Worm (Caenorhabditis elegans) whole organism, young adult: ENCODE results near the gene R07E5.7.

Experiments
- D2030.7 ChIP-seq: fragments of 200-800 bp; sonication (Bioruptor generic); IDR thresholded peaks from 2 replicates; pipeline ENCODE4 v1.3.6; 2022; ENCODE audit warnings: missing genetic modification reagents, missing genetic modification characterization, missing compliant biosample characterization
- hsf-1 ChIP-seq: fragments of 200-800 bp; sonication (Bioruptor generic); IDR thresholded peaks from 2 replicates; pipeline ENCODE4 v1.3.6; 2022; ENCODE audit warnings: missing genetic modification reagents, missing genetic modification characterization, missing compliant biosample characterization
- lin-26 ChIP-seq: fragments of 200-800 bp; sonication (Bioruptor generic); IDR thresholded peaks from 2 replicates; pipeline ENCODE4 v1.3.6; 2022; ENCODE audit warnings: missing genetic modification reagents, missing genetic modification characterization, missing compliant biosample characterization
- pha-4 ChIP-seq: fragments of 150-350 bp; sonication (generic microtip); optimal IDR thresholded peaks from 2 replicates; lab custom pipeline; 2014; ENCODE audit warnings: missing biosample characterization, missing genetic modification reagents, missing genetic modification characterization
- sea-2 ChIP-seq: fragments of 200-800 bp; sonication (Bioruptor generic); IDR thresholded peaks from 2 replicates; pipeline ENCODE4 v1.3.6; 2022; ENCODE audit warnings: missing genetic modification characterization, missing compliant biosample characterization
- snpc-1.1 ChIP-seq: sonication (generic microtip); optimal IDR thresholded peaks from 2 replicates; lab custom pipeline; 2017; ENCODE audit warnings: missing genetic modification characterization, mild to moderate bottlenecking, missing compliant biosample characterization, antibody characterized with exemption, moderate library complexity, missing genotype, missing genetic modification reagents; ENCODE audit not compliant: insufficient read depth
- somi-1 ChIP-seq: fragments of 200-800 bp; sonication (Bioruptor generic); optimal IDR thresholded peaks from 2 replicates; lab custom pipeline; 2018; ENCODE audit warnings: mild to moderate bottlenecking, missing genetic modification characterization, missing compliant biosample characterization
- xnd-1 ChIP-seq: sonication (generic microtip); optimal IDR thresholded peaks from 2 replicates; lab custom pipeline; 2016; ENCODE audit warnings: missing genotype, missing genetic modification reagents, missing genetic modification characterization, missing compliant biosample characterization

ce11 chrIII:4382118-4382517 is 36.8 kb downstream of the R07E5.7 start:
- TF ChIP-seq lin-26 (GFP tag; lab: Robert Waterston, UW) (no peak), somi-1 (GFP tag; lab: Kevin White, UChicago) (no peak), hsf-1 (GFP tag; lab: Robert Waterston, UW) (no peak), D2030.7 (GFP tag; lab: Robert Waterston, UW) (no peak), sea-2 (no peak), pha-4 (tag; lab: Kevin White, UChicago) (no peak), xnd-1 (tag; lab: Kevin White, UChicago) (no peak), snpc-1.1 (tag; lab: Kevin White, UChicago) (no peak)
